Fruit fly (Drosophila melanogaster) whole organism, embryonic: ENCODE results near the gene sra.

ENCODE experiments used
- Atf6 ChIP-seq: fragments of 200-800 bp; sonication (Bioruptor generic); IDR thresholded peaks from 2 replicates; pipeline ENCODE4 v1.3.6; 2022; ENCODE audit warnings: missing biosample characterization, missing genetic modification characterization
- Bgb ChIP-seq: fragments of 200-800 bp; sonication (Bioruptor generic); IDR thresholded peaks from 2 replicates; pipeline ENCODE4 v1.3.6; 2022; ENCODE audit warnings: missing biosample characterization, missing genetic modification characterization; ENCODE audit not compliant: partially characterized antibody
- CG11560 ChIP-seq: fragments of 200-800 bp; sonication (Bioruptor generic); IDR thresholded peaks from 3 replicates; pipeline ENCODE4 v1.3.6; 2022; ENCODE audit warnings: missing biosample characterization, missing genetic modification characterization
- CG12104 ChIP-seq: fragments of 200-800 bp; sonication (Bioruptor generic); optimal IDR thresholded peaks from 3 replicates; lab custom pipeline; 2016; ENCODE audit warnings: missing biosample characterization, missing genetic modification characterization
- CG12155 ChIP-seq: fragments of 200-800 bp; sonication (Bioruptor generic); optimal IDR thresholded peaks from 3 replicates; lab custom pipeline; 2016; ENCODE audit warnings: missing biosample characterization, missing genetic modification characterization
- CG1233 ChIP-seq: fragments of 200-800 bp; sonication (Bioruptor generic); optimal IDR thresholded peaks from 4 replicates; lab custom pipeline; 2018; ENCODE audit warnings: missing biosample characterization, mild to moderate bottlenecking, missing genetic modification characterization
- CG13624 ChIP-seq: fragments of 200-800 bp; sonication (Bioruptor generic); optimal IDR thresholded peaks from 2 replicates; lab custom pipeline; 2016; ENCODE audit warnings: missing biosample characterization, missing genetic modification characterization
- CG14667 ChIP-seq: fragments of 200-800 bp; sonication (Bioruptor generic); IDR thresholded peaks from 2 replicates; pipeline ENCODE4 v1.3.6; 2022; ENCODE audit warnings: missing biosample characterization, missing genetic modification characterization
- CG15073 ChIP-seq: fragments of 200-800 bp; sonication (Bioruptor generic); optimal IDR thresholded peaks from 2 replicates; lab custom pipeline; 2016; ENCODE audit warnings: missing biosample characterization, missing genetic modification characterization
- CG15696 ChIP-seq: fragments of 200-800 bp; sonication (Bioruptor generic); optimal IDR thresholded peaks from 2 replicates; lab custom pipeline; 2019; ENCODE audit warnings: missing biosample characterization, mild to moderate bottlenecking, missing genetic modification characterization, moderate library complexity
- CG17612 ChIP-seq: fragments of 200-800 bp; sonication (Bioruptor generic); IDR thresholded peaks from 2 replicates; pipeline ENCODE4 v1.3.6; 2022; ENCODE audit warnings: missing biosample characterization, missing genetic modification characterization
- CG2875 ChIP-seq: fragments of 200-800 bp; sonication (Bioruptor generic); optimal IDR thresholded peaks from 2 replicates; lab custom pipeline; 2017; ENCODE audit warnings: missing biosample characterization, mild to moderate bottlenecking, missing genetic modification characterization, missing genetic modification reagents
- CG3281 ChIP-seq: fragments of 200-800 bp; sonication (Bioruptor generic); optimal IDR thresholded peaks from 3 replicates; lab custom pipeline; 2017; ENCODE audit warnings: missing biosample characterization, mild to moderate bottlenecking, missing genetic modification characterization
- CG34224 ChIP-seq: fragments of 200-800 bp; sonication (Bioruptor generic); IDR thresholded peaks from 3 replicates; pipeline ENCODE4 v1.3.6; 2022; ENCODE audit warnings: missing biosample characterization, missing genetic modification characterization; ENCODE audit not compliant: partially characterized antibody
- CG3995 ChIP-seq: fragments of 200-800 bp; sonication (Bioruptor generic); optimal IDR thresholded peaks from 3 replicates; lab custom pipeline; 2016; ENCODE audit warnings: missing biosample characterization, missing genetic modification characterization
- CG4707 ChIP-seq: fragments of 200-800 bp; sonication (Bioruptor generic); optimal IDR thresholded peaks from 2 replicates; lab custom pipeline; 2018; ENCODE audit warnings: missing biosample characterization, mild to moderate bottlenecking, missing genetic modification characterization, moderate library complexity
- CG7357 ChIP-seq: fragments of 200-800 bp; sonication (Bioruptor generic); IDR thresholded peaks from 3 replicates; pipeline ENCODE4 v1.3.6; 2022; ENCODE audit warnings: missing biosample characterization, missing genetic modification characterization
- CG7556 ChIP-seq: fragments of 200-800 bp; sonication (Bioruptor generic); optimal IDR thresholded peaks from 2 replicates; lab custom pipeline; 2017; ENCODE audit warnings: missing biosample characterization, mild to moderate bottlenecking, missing genetic modification characterization
- CG8478 ChIP-seq: fragments of >200 bp; optimal IDR thresholded peaks from 2 replicates; lab custom pipeline; 2018
- CG9437 ChIP-seq: fragments of 200-800 bp; sonication (Bioruptor generic); optimal IDR thresholded peaks from 2 replicates; lab custom pipeline; 2018; ENCODE audit warnings: missing biosample characterization, mild to moderate bottlenecking, missing genetic modification characterization
- CG9727 ChIP-seq: fragments of 200-800 bp; sonication (Bioruptor generic); optimal IDR thresholded peaks from 3 replicates; lab custom pipeline; 2017; ENCODE audit warnings: missing biosample characterization, mild to moderate bottlenecking, missing genetic modification characterization
- Dbx ChIP-seq: fragments of 200-800 bp; sonication (Bioruptor generic); IDR thresholded peaks from 3 replicates; pipeline ENCODE4 v1.3.6; 2022; ENCODE audit warnings: missing biosample characterization, missing genetic modification characterization
- Dfd ChIP-seq, 2 experiments: fragments of >200 bp; optimal IDR thresholded peaks; 2 replicates each; lab custom pipeline; 2017; ENCODE audit warnings: missing biosample characterization in 2 of 2, missing genetic modification characterization in 2 of 2
- Dref ChIP-seq: fragments of 200-800 bp; sonication (Bioruptor generic); IDR thresholded peaks from 2 replicates; pipeline ENCODE4 v1.3.6; 2022; ENCODE audit warnings: missing biosample characterization, missing genetic modification characterization
- HLH54F ChIP-seq: fragments of 200-800 bp; sonication (Bioruptor generic); optimal IDR thresholded peaks from 3 replicates; lab custom pipeline; 2016; ENCODE audit warnings: missing biosample characterization, missing genetic modification characterization
- HmgZ ChIP-seq: fragments of 200-800 bp; sonication (Bioruptor generic); optimal IDR thresholded peaks from 2 replicates; lab custom pipeline; 2018; ENCODE audit warnings: missing biosample characterization, mild to moderate bottlenecking, missing genetic modification characterization
- MBD-R2 ChIP-seq: fragments of 200-800 bp; sonication (Bioruptor generic); IDR thresholded peaks from 2 replicates; pipeline ENCODE4 v1.3.6; 2022; ENCODE audit warnings: missing biosample characterization, missing genetic modification characterization
- Med ChIP-seq: fragments of 200-800 bp; sonication (Bioruptor generic); peaks from one replicate; lab custom pipeline; 2016; ENCODE audit warnings: missing biosample characterization, missing genetic modification characterization, mild to moderate bottlenecking, inconsistent platforms, moderate library complexity
- Myb ChIP-seq: fragments of 200-800 bp; sonication (Bioruptor generic); optimal IDR thresholded peaks from 2 replicates; lab custom pipeline; 2016; ENCODE audit warnings: missing biosample characterization, missing genetic modification characterization
- Side ChIP-seq: fragments of 200-800 bp; sonication (Bioruptor generic); optimal IDR thresholded peaks from 2 replicates; lab custom pipeline; 2016; ENCODE audit warnings: missing biosample characterization, missing genetic modification characterization
- bcd ChIP-seq: fragments of 200-800 bp; sonication (Bioruptor generic); optimal IDR thresholded peaks from 2 replicates; lab custom pipeline; 2017; ENCODE audit warnings: missing biosample characterization, mild to moderate bottlenecking, missing genetic modification characterization
- btn ChIP-seq: fragments of 200-800 bp; sonication (Bioruptor generic); optimal IDR thresholded peaks from 2 replicates; lab custom pipeline; 2016; ENCODE audit warnings: missing biosample characterization, missing genetic modification characterization
- dan ChIP-seq: fragments of 200-800 bp; sonication (Bioruptor generic); IDR thresholded peaks from 2 replicates; pipeline ENCODE4 v1.3.6; 2022; ENCODE audit warnings: missing biosample characterization, missing genetic modification characterization
- dm ChIP-seq: fragments of 200-800 bp; sonication (Bioruptor generic); optimal IDR thresholded peaks from 3 replicates; lab custom pipeline; 2016; ENCODE audit warnings: missing biosample characterization, missing genetic modification characterization
- dysf ChIP-seq: fragments of 200-800 bp; sonication (Bioruptor generic); IDR thresholded peaks from 3 replicates; pipeline ENCODE4 v1.3.6; 2022; ENCODE audit warnings: missing biosample characterization, missing genetic modification characterization
- gcm ChIP-seq: fragments of 200-800 bp; sonication (Bioruptor generic); optimal IDR thresholded peaks from 2 replicates; lab custom pipeline; 2019; ENCODE audit warnings: missing biosample characterization, mild to moderate bottlenecking, missing genetic modification characterization, moderate library complexity
- gem ChIP-seq: fragments of 200-800 bp; sonication (Bioruptor generic); optimal IDR thresholded peaks from 2 replicates; lab custom pipeline; 2019; ENCODE audit warnings: missing biosample characterization, mild to moderate bottlenecking, missing genetic modification characterization, moderate library complexity
- grn ChIP-seq: fragments of 200-800 bp; sonication (Bioruptor generic); optimal IDR thresholded peaks from 3 replicates; lab custom pipeline; 2017; ENCODE audit warnings: missing biosample characterization, missing genetic modification characterization
- gsb-n ChIP-seq: fragments of 200-800 bp; sonication (Bioruptor generic); optimal IDR thresholded peaks from 3 replicates; lab custom pipeline; 2018; ENCODE audit warnings: missing biosample characterization, mild to moderate bottlenecking, missing genetic modification characterization
- h ChIP-seq: fragments of >200 bp; optimal IDR thresholded peaks from 2 replicates; lab custom pipeline; 2017
- insv ChIP-seq, 2 experiments: fragments of 200-800 bp; sonication (Bioruptor generic); optimal IDR thresholded peaks; 3 replicates each; lab custom pipeline; 2016 to 2018; ENCODE audit warnings: missing biosample characterization in 2 of 2, missing genetic modification characterization in 2 of 2
- lilli ChIP-seq: fragments of 200-800 bp; sonication (Bioruptor generic); optimal IDR thresholded peaks from 3 replicates; lab custom pipeline; 2016; ENCODE audit warnings: missing biosample characterization, missing genetic modification characterization
- pfk ChIP-seq: fragments of 200-800 bp; sonication (Bioruptor generic); optimal IDR thresholded peaks from 2 replicates; lab custom pipeline; 2018; ENCODE audit warnings: missing biosample characterization, mild to moderate bottlenecking, missing genetic modification characterization, moderate library complexity
- run ChIP-seq: fragments of 200-800 bp; sonication (Bioruptor generic); optimal IDR thresholded peaks from 3 replicates; lab custom pipeline; 2018; ENCODE audit warnings: missing biosample characterization, mild to moderate bottlenecking, missing genetic modification characterization
- salm ChIP-seq: fragments of 200-800 bp; sonication (Bioruptor generic); optimal IDR thresholded peaks from 2 replicates; lab custom pipeline; 2018; ENCODE audit warnings: missing biosample characterization, mild to moderate bottlenecking, missing genetic modification characterization
- slbo ChIP-seq: fragments of 200-800 bp; sonication (Bioruptor generic); IDR thresholded peaks from 2 replicates; pipeline ENCODE4 v1.3.6; 2022; ENCODE audit warnings: missing biosample characterization, missing genetic modification characterization
- wek ChIP-seq: fragments of 200-800 bp; sonication (Bioruptor generic); optimal IDR thresholded peaks from 3 replicates; lab custom pipeline; 2018; ENCODE audit warnings: missing biosample characterization, mild to moderate bottlenecking, missing genetic modification characterization, moderate library complexity
- zen2 ChIP-seq: fragments of 200-800 bp; sonication (Bioruptor generic); IDR thresholded peaks from 3 replicates; pipeline ENCODE4 v1.3.6; 2022; ENCODE audit warnings: missing biosample characterization, missing genetic modification characterization; ENCODE audit not compliant: partially characterized antibody
- zfh1 ChIP-seq: fragments of 200-800 bp; sonication (Bioruptor generic); IDR thresholded peaks from 3 replicates; pipeline ENCODE4 v1.3.6; 2022; ENCODE audit warnings: missing biosample characterization, missing genetic modification characterization
- zfh2 ChIP-seq: fragments of 200-800 bp; sonication (Bioruptor generic); optimal IDR thresholded peaks from 2 replicates; lab custom pipeline; 2016; ENCODE audit warnings: missing biosample characterization, missing genetic modification characterization

sra gene

DNA sequence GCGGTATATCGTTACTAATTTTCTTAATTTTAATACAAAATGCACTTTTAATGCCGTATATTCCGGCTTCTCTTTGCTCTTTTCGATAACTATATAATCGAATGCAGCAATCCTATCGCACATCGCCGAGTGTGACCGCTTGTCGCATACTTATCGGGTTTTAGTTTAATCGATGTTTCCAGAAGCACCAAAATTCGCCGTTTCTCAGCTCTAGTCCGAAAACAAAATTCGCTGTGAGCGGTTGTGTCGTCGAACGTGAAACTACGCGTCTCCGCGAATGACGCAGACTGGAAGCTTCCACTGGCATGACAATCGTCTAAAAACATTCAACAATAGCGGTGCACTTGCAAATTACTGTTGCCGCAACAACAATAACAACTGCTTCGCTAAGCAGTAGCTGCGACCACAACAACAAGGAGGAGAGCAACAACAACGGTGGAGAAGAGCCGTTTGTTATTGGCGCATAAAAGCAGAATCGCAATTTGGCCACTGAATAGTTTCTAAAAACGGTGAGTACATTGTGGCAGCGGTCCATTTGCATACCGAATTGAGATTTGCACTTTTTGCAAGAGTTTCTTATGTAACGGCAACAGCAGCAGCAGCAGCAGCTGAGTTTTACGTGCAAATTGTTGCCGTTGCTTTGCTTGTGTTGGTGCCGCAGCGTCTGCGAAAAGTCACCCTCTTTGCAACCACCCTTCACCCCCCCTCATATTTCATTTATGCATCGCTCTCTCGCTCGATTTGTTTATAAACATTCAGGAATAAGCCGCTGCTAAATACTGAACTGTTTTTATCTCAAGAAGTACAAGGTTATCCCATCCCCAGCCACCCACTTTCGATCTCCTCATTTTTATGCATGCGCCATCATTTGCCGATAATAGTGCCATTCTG lies at the start of gene sra:
Gene sra (plus strand): TSS at position 209 of the 891 bp plus-strand sequence.
- TF ChIP-seq bcd (GFP tag; lab: Kevin White, UChicago) (peak; percentile 1), Med (GFP tag; lab: Kevin White, UChicago) (peak; percentile 94), CG2875 (no peak), dysf (GFP tag; lab: Robert Waterston, UW) (no peak), CG15073 (GFP tag; lab: Kevin White, UChicago) (no peak), dm (GFP tag; lab: Kevin White, UChicago) (peak; percentile 47), Dref (peak; percentile 100), MBD-R2 (GFP tag; lab: Robert Waterston, UW) (peak; percentile 94), CG3995 (GFP tag; lab: Kevin White, UChicago) (no peak), gem (tag; lab: Kevin White, UChicago) (no peak), CG14667 (GFP tag; lab: Robert Waterston, UW) (no peak), Dbx (GFP tag; lab: Robert Waterston, UW) (peak; percentile 60; the same call in 1 of the 3 replicates), salm (tag; lab: Kevin White, UChicago) (no peak), Side (GFP tag; lab: Kevin White, UChicago) (peak; percentile 47), CG15696 (no peak), CG8478 (lab: Kevin White, UChicago) (no peak), Dfd (GFP tag; optimal IDR thresholded peaks at IDR 0.05; lab: Kevin White, UChicago) (no peak), grn (GFP tag; lab: Kevin White, UChicago) (no peak), Atf6 (GFP tag; lab: Robert Waterston, UW) (no peak), CG12104 (GFP tag; lab: Kevin White, UChicago) (no peak), CG1233 (GFP tag; lab: Kevin White, UChicago) (peak; percentile 17), gsb-n (tag; lab: Kevin White, UChicago) (peak; percentile 20), h (no peak), CG34224 (peak; percentile 97), CG7357 (GFP tag; lab: Robert Waterston, UW) (0 out of 3 replicates have a peak, but pooled peaks have one; percentile 5), gcm (GFP tag; lab: Kevin White, UChicago) (no peak), Bgb (peak; percentile 99), Myb (GFP tag; lab: Kevin White, UChicago) (peak; percentile 54), CG13624 (GFP tag; lab: Kevin White, UChicago) (peak; percentile 78), pfk (GFP tag; lab: Kevin White, UChicago) (no peak), zfh2 (peak; percentile 38), btn (GFP tag; lab: Kevin White, UChicago) (no peak), CG12155 (GFP tag; lab: Kevin White, UChicago) (no peak), CG9437 (GFP tag; lab: Kevin White, UChicago) (no peak), CG7556 (GFP tag; lab: Kevin White, UChicago) (peak; percentile 10), HmgZ (tag; lab: Kevin White, UChicago) (peak; percentile 81), dan (GFP tag; lab: Robert Waterston, UW) (no peak), CG17612 (GFP tag; lab: Robert Waterston, UW) (no peak), insv (GFP tag; optimal IDR thresholded peaks at IDR 0.05; lab: Kevin White, UChicago) (no peak), slbo (GFP tag; lab: Robert Waterston, UW) (peak; percentile 28; the same call in 1 of the 2 replicates), CG9727 (GFP tag; lab: Kevin White, UChicago) (peak; percentile 39), CG11560 (tag; lab: Robert Waterston, UW) (peak; percentile 97), zen2 (peak; percentile 95), wek (GFP tag; lab: Kevin White, UChicago) (peak; percentile 43), CG3281 (GFP tag; lab: Kevin White, UChicago) (peak; percentile 22), HLH54F (GFP tag; lab: Kevin White, UChicago) (no peak), zfh1 (GFP tag; lab: Robert Waterston, UW) (no peak), lilli (GFP tag; lab: Kevin White, UChicago) (peak; percentile 37), run (tag; lab: Kevin White, UChicago) (no peak), CG4707 (GFP tag; lab: Kevin White, UChicago) (no peak)
